Worm (Caenorhabditis elegans): ENCODE results near the gene ret-1.

The ret-1 gene

DNA sequence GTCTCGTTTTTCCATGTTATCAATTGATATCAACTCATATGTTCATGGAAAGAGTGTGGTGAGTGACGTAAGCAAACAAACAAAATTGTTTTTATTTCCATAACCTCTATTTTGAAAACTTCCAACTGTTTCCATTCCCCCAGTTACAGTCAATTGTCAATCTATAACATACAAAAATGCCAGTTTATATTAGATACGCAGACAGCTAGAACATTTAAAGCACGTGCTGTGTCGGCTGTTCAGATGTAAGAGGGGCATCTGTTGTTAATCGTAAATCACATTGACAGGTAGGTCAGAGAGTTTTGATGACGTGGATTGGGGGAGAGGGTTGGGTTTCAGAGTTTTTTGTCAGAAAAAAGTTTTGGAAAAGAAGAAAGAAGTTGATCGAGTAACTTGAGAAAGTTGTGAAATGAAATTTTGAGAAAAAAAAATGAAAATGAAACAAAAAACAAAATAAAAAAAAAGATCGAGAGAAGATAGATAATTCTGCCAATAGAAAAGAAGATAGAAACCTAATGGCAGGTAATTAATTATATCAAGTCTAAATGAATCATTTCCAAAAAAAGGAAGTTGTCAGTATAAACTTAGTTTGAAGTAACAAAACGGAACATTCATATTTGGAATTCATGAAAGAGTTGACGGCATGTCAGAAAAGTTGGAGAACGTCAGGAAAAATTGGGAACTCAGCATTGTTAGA lies 1.4 kb upstream of the ret-1 start (continued):
- TF ChIP-seq hlh-17 (GFP tag; optimal IDR thresholded peaks at IDR 0.05; ENCODE audit: borderline replicate concordance): no peak

DNA sequence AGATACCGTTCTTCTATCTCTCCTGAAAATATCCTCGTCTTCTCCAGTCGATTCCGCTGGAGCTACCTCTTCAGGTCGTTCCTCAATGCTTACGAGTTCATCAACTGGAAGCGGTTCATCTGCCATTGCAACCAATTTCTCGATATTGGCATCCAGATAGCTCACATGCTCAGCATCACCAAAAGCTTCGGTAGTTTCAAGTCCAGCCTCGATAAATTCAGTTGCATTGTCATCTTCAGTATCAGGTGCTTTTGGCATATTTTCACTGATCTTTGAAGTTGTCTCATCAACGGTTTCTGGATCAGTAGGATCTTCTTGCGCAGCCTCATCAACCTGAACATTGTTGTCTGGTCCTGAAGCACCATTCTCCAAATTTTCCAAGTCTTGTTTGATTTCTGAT lies 5.6 kb downstream of the ret-1 start:
- TF ChIP-seq C34B4.2 (tag; optimal IDR thresholded peaks at IDR 0.05): no peak
- no peak for TF ChIP-seq nhr-77 (tag; optimal IDR thresholded peaks at IDR 0.05)
- no peak for TF ChIP-seq egl-27 (tag; optimal IDR thresholded peaks at IDR 0.05)
- TF ChIP-seq tbx-2 (tag; optimal IDR thresholded peaks at IDR 0.05): no peak
- TF ChIP-seq hlh-17 (GFP tag; optimal IDR thresholded peaks at IDR 0.05; ENCODE audit: borderline replicate concordance): no peak
- TF ChIP-seq fkh-8 (tag; optimal IDR thresholded peaks at IDR 0.05): no peak
- TF ChIP-seq aly-2 (tag; optimal IDR thresholded peaks at IDR 0.05): no peak
- TF ChIP-seq zag-1 (tag; optimal IDR thresholded peaks at IDR 0.05): no peak
- TF ChIP-seq dpl-1 (GFP tag; optimal IDR thresholded peaks at IDR 0.05): no peak
- no peak for TF ChIP-seq mdl-1 (tag; optimal IDR thresholded peaks at IDR 0.05)
- no peak for TF ChIP-seq hpl-2 (GFP tag; optimal IDR thresholded peaks at IDR 0.05)
- TF ChIP-seq nhr-12 (tag; optimal IDR thresholded peaks at IDR 0.05): no peak
- no peak for TF ChIP-seq ceh-82 (tag; optimal IDR thresholded peaks at IDR 0.05)
- no peak for TF ChIP-seq mep-1 (tag; optimal IDR thresholded peaks at IDR 0.05)
- no peak for TF ChIP-seq zip-4 (GFP tag; optimal IDR thresholded peaks at IDR 0.05)
- no peak for TF ChIP-seq Y116A8C.19 (tag; optimal IDR thresholded peaks at IDR 0.05; ENCODE audit: borderline replicate concordance)
- TF ChIP-seq fkh-4 (tag; optimal IDR thresholded peaks at IDR 0.05; ENCODE audit: borderline replicate concordance): no peak

DNA sequence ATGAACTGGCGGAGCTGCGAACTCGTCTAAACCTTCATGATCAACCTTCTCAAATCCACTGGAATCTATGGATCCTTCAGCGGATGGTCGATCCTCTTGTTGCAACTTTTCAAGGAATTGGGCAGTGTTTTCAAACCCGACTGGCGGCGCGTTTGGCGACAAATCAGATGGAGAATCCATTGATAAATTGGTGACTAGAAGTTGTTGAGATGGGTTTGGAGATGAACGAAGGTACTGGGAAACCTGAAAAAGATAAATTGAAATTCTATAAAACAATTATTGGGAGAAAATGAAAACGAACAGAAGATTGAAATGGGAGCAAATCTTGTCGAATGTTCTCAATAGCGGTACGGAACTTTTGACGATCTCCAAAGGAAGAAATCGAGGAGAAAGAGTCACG lies 9.1 kb downstream of the ret-1 start:
- TF ChIP-seq ceh-82 (tag; optimal IDR thresholded peaks at IDR 0.05) (no peak), tlp-1 (tag; optimal IDR thresholded peaks at IDR 0.05) (no peak), nhr-237 (tag; optimal IDR thresholded peaks at IDR 0.05) (no peak), zip-4 (GFP tag; optimal IDR thresholded peaks at IDR 0.05) (no peak), sptf-1 (tag; optimal IDR thresholded peaks at IDR 0.05) (no peak), nhr-19 (GFP tag; conservative IDR thresholded peaks at IDR 0.05) (no peak)

DNA sequence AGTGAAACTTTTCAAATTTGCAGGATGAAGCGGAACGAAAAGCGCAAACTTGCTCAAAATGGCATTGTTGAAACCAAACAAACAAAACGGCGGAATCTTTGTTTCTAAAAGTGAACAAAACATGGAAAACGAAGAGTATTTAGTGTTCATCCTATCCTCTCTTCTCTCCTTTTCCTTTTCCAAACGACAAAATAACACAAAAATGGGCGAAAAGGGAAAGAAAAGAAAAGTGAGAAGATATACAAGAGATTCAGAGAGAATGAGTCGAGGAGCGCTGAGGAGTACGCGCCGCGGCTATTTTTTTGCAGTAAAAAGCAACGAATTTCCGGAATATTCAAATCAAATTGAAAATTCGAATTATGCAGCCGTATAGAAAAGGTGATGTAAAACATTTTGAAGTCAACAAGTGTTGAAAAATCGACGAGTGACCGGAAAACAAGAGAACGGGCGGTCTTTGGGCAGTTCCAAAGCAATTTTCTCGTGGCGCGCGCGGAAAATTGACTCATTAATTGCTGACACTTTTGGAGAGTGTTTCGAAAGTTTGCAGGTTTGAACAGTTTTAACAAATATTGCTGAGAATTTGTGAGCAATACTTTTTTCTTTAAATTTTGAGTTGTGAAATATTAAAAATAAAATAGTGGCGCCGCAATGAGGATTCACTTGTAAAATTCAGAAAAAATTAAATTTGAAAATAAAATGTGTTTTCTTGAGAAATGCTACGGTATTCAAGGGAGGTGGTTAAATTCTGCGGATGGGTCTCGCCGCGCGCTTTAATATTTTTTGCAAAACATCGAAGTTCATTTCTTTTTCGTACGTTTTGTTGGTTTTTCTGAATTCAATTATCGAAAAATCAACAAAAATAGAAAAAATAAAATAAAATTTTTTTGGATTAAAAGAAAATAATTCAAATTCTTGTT lies 11.9 kb downstream of the ret-1 start:
- TF ChIP-seq snu-23 (GFP tag; optimal IDR thresholded peaks at IDR 0.05) (peak; percentile 0), nhr-85 (tag) (no peak), lin-14 (GFP tag; optimal IDR thresholded peaks at IDR 0.05) (peak; percentile 55), blmp-1 (tag; optimal IDR thresholded peaks at IDR 0.05) (peak; percentile 93)

DNA sequence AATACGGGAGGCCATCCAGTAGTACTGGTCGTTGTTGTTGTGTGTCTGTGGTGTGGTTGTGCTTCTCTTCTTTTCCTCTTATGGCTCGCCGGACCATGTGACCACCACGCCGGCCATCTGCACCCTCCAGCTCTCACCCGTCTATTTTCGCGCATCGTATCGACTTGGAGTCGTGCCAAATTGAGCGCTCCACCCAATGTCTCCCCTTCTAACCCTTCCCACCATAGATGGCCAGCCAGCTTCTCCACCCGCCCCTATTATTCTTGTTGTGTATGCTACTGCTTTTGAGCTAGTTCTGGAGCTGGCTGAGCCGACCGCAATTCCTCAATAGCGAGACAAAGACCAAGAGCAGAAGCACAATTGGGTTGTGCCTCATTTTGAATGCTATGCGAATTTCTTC lies 14.0 kb downstream of the ret-1 start:
- TF ChIP-seq nhr-47 (tag; optimal IDR thresholded peaks at IDR 0.05) (peak; percentile 26), nhr-85 (tag) (no peak), C34B4.2 (tag; optimal IDR thresholded peaks at IDR 0.05) (no peak), isw-1 (GFP tag; IDR thresholded peaks at IDR 0.05) (peak; percentile 39; the same call in 1 of the 2 replicates), jun-1 (tag; optimal IDR thresholded peaks at IDR 0.05) (no peak), unc-98 (GFP tag; IDR thresholded peaks at IDR 0.05) (no peak), nhr-19 (GFP tag; conservative IDR thresholded peaks at IDR 0.05) (no peak), vab-15 (tag; optimal IDR thresholded peaks at IDR 0.05) (no peak), dpl-1 (GFP tag; optimal IDR thresholded peaks at IDR 0.05) (peak in 1 of 3 experiments; percentile 11), aha-1 (tag; optimal IDR thresholded peaks at IDR 0.05) (no peak), fkh-8 (tag; optimal IDR thresholded peaks at IDR 0.05) (peak; percentile 34), fos-1 (tag; optimal IDR thresholded peaks at IDR 0.05) (no peak), ceh-82 (tag; optimal IDR thresholded peaks at IDR 0.05) (peak in 2 of 3 experiments; percentile 2 to 65), sup-37 (GFP tag; optimal IDR thresholded peaks at IDR 0.05) (no peak), egl-27 (tag; optimal IDR thresholded peaks at IDR 0.05) (no peak), nhr-12 (tag; optimal IDR thresholded peaks at IDR 0.05) (no peak), unc-30 (tag; optimal IDR thresholded peaks at IDR 0.05) (no peak), mef-2 (tag; optimal IDR thresholded peaks at IDR 0.05) (no peak), tbx-2 (tag; optimal IDR thresholded peaks at IDR 0.05) (peak; percentile 53), mep-1 (tag; optimal IDR thresholded peaks at IDR 0.05) (no peak), sox-4 (tag; optimal IDR thresholded peaks at IDR 0.05) (no peak), lin-14 (GFP tag; optimal IDR thresholded peaks at IDR 0.05) (peak; percentile 88), nhr-90 (tag; optimal IDR thresholded peaks at IDR 0.05; ENCODE audit: poor library complexity) (no peak), F16B12.6 (tag; optimal IDR thresholded peaks at IDR 0.05) (no peak), unc-86 (tag; optimal IDR thresholded peaks at IDR 0.05) (peak; percentile 59), hpl-2 (GFP tag; optimal IDR thresholded peaks at IDR 0.05) (no peak), C16A3.4 (tag; optimal IDR thresholded peaks at IDR 0.05) (no peak), lin-15B (tag; optimal IDR thresholded peaks at IDR 0.05) (no peak)
